Worm (Caenorhabditis elegans) whole organism, midembryonic: ENCODE measurements around the gene R09A8.2.

Experiments
- T22C8.4 ChIP-seq: fragments of 200-800 bp; sonication (Bioruptor generic); IDR thresholded peaks from 2 replicates; pipeline ENCODE4 v1.3.6; 2022; ENCODE audit warnings: missing genetic modification characterization, missing compliant biosample characterization
- cog-1 ChIP-seq: sonication (generic microtip); optimal IDR thresholded peaks from 2 replicates; lab custom pipeline; 2016; ENCODE audit warnings: missing genetic modification characterization, missing compliant biosample characterization
- flt-1 ChIP-seq: fragments of 200-800 bp; sonication (Bioruptor generic); IDR thresholded peaks from 2 replicates; pipeline ENCODE4 v1.3.6; 2022; ENCODE audit warnings: missing genetic modification characterization, missing compliant biosample characterization
- klf-2 ChIP-seq: fragments of 200-800 bp; sonication (Bioruptor generic); conservative IDR thresholded peaks from 2 replicates; pipeline ENCODE4 v1.3.6; 2022; ENCODE audit warnings: missing genetic modification reagents, missing genetic modification characterization, missing compliant biosample characterization
- ref-1 ChIP-seq: fragments of 200-800 bp; sonication (Bioruptor generic); conservative IDR thresholded peaks from 2 replicates; pipeline ENCODE4 v1.3.6; 2022; ENCODE audit warnings: missing genetic modification reagents, missing genetic modification characterization, missing compliant biosample characterization
- ztf-29 ChIP-seq: fragments of 200-800 bp; sonication (Bioruptor generic); IDR thresholded peaks from 2 replicates; pipeline ENCODE4 v1.3.6; 2022; ENCODE audit warnings: missing genetic modification reagents, missing genetic modification characterization, missing compliant biosample characterization

ce11 chrX:12631446-12631845 is 12.2 kb downstream of the R09A8.2 start:
- TF ChIP-seq ref-1 (GFP tag; lab: Robert Waterston, UW) (no peak), cog-1 (tag; lab: Kevin White, UChicago) (no peak), klf-2 (GFP tag; lab: Robert Waterston, UW) (no peak), ztf-29 (GFP tag; lab: Robert Waterston, UW) (no peak), T22C8.4 (GFP tag; lab: Robert Waterston, UW) (no peak), flt-1 (no peak)
